Fruit fly (Drosophila melanogaster): Measurements from ENCODE around the gene CG43218.

DNA sequence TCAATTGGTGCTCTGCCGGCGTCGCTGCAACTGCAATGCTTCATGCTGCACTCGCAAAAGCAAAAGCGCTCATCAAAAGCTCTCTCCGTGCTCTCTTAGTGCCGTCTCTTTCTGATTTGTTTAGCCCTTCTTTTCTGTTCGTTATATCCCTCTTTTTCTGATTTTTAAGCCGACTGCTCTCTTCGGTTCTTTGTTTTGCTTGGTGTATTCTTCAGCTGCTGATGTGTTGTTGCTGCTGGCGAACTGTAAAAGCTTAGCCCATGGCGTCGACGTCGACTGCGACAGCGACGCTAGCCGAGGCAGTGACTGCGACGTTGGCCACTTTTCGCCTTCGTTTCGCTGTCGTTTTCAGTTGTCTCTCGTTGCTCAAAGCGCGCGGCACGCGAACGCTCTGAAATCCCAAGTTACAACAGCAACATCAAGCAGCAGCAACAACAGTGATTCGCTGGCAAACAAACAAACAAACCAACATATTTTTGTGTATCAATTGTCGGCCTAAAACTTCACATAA, 17.8 kb upstream of the CG43218 start:
- TF ChIP-seq psq (optimal IDR thresholded peaks at IDR 0.05), result peak; percentile 83
- TF ChIP-seq Dll (optimal IDR thresholded peaks at IDR 0.05), result peak; percentile 74
- TF ChIP-seq CG8478 (optimal IDR thresholded peaks at IDR 0.05), result peak; percentile 26
- TF ChIP-seq EcR (GFP tag; optimal IDR thresholded peaks at IDR 0.05), result peak in 1 of 2 experiments; percentile 17
- TF ChIP-seq usp (GFP tag; optimal IDR thresholded peaks at IDR 0.05), result no peak
- TF ChIP-seq pan (optimal IDR thresholded peaks at IDR 0.05), result no peak
